Worm (Caenorhabditis elegans) whole organism, L2 larva: Measurements from ENCODE around the gene lsy-2.

ENCODE experiments used
- F13H6.1 ChIP-seq: sonication (generic microtip); optimal IDR thresholded peaks from 2 replicates; lab custom pipeline; 2016; ENCODE audit warnings: missing genetic modification characterization, missing compliant biosample characterization
- R02D3.7 ChIP-seq: fragments of 150-350 bp; optimal IDR thresholded peaks from 2 replicates; lab custom pipeline; 2014; ENCODE audit warnings: missing biosample characterization, missing genetic modification characterization
- Y55F3AM.14 ChIP-seq: fragments of 200-800 bp; sonication (Bioruptor generic); optimal IDR thresholded peaks from 2 replicates; lab custom pipeline; 2018; ENCODE audit warnings: mild to moderate bottlenecking, missing genetic modification characterization, missing compliant biosample characterization
- ZK546.5 ChIP-seq: sonication (generic microtip); optimal IDR thresholded peaks from 2 replicates; lab custom pipeline; 2017; ENCODE audit warnings: missing biosample characterization, missing genetic modification characterization
- alr-1 ChIP-seq: fragments of 150-350 bp; optimal IDR thresholded peaks from 2 replicates; lab custom pipeline; 2014; ENCODE audit warnings: missing biosample characterization, missing genetic modification characterization
- blmp-1 ChIP-seq: sonication (generic microtip); optimal IDR thresholded peaks from 2 replicates; lab custom pipeline; 2017; ENCODE audit warnings: missing genetic modification characterization, mild to moderate bottlenecking, missing compliant biosample characterization, antibody characterized with exemption, moderate library complexity; ENCODE audit not compliant: insufficient read depth
- ceh-16 ChIP-seq: fragments of 150-350 bp; optimal IDR thresholded peaks from 2 replicates; lab custom pipeline; 2014; ENCODE audit warnings: missing biosample characterization, missing genetic modification characterization
- dmd-4 ChIP-seq: sonication (generic microtip); optimal IDR thresholded peaks from 2 replicates; lab custom pipeline; 2017; ENCODE audit warnings: missing biosample characterization, missing genetic modification characterization
- elt-1 ChIP-seq: fragments of 150-350 bp; optimal IDR thresholded peaks from 2 replicates; lab custom pipeline; 2014; ENCODE audit warnings: missing biosample characterization, missing genetic modification characterization
- fos-1 ChIP-seq: fragments of 150-350 bp; optimal IDR thresholded peaks from 2 replicates; lab custom pipeline; 2014; ENCODE audit warnings: missing biosample characterization, missing genetic modification characterization
- gmeb-1 ChIP-seq: fragments of 150-350 bp; optimal IDR thresholded peaks from 2 replicates; lab custom pipeline; 2014; ENCODE audit warnings: missing biosample characterization, missing genetic modification characterization
- lin-11 ChIP-seq: fragments of 150-350 bp; sonication (generic microtip); optimal IDR thresholded peaks from 2 replicates; lab custom pipeline; 2014; ENCODE audit warnings: missing biosample characterization, missing genetic modification characterization, inconsistent platforms, mixed read lengths
- lin-13 ChIP-seq: fragments of 150-350 bp; optimal IDR thresholded peaks from 2 replicates; lab custom pipeline; 2014; ENCODE audit warnings: missing biosample characterization, missing genetic modification reagents, missing genetic modification characterization
- lin-39 ChIP-seq: fragments of 150-350 bp; optimal IDR thresholded peaks from 2 replicates; lab custom pipeline; 2014; ENCODE audit warnings: missing biosample characterization, missing genetic modification reagents, missing genetic modification characterization
- lsy-2 ChIP-seq, 2 experiments: fragments of 150-350 bp in 1 of 2; sonication (generic microtip) in 1 of 2; optimal IDR thresholded peaks; 2 replicates each; lab custom pipeline; 2014 to 2017; ENCODE audit warnings: missing biosample characterization in 2 of 2, missing genetic modification characterization in 2 of 2
- mab-5 ChIP-seq: fragments of 150-350 bp; optimal IDR thresholded peaks from 2 replicates; lab custom pipeline; 2014; ENCODE audit warnings: missing biosample characterization, missing genetic modification characterization
- mdl-1 ChIP-seq, 2 experiments: fragments of 150-350 bp in 1 of 2; sonication (generic microtip) in 1 of 2; optimal IDR thresholded peaks; 2 replicates each; lab custom pipeline; 2017; ENCODE audit warnings: missing biosample characterization in 2 of 2, missing genetic modification characterization in 2 of 2
- nhr-11 ChIP-seq: fragments of 150-350 bp; optimal IDR thresholded peaks from 2 replicates; lab custom pipeline; 2014; ENCODE audit warnings: missing biosample characterization, missing genetic modification characterization
- nhr-12 ChIP-seq: fragments of 150-350 bp; optimal IDR thresholded peaks from 2 replicates; lab custom pipeline; 2014; ENCODE audit warnings: missing biosample characterization, missing genetic modification characterization
- nhr-129 ChIP-seq: fragments of 150-350 bp; optimal IDR thresholded peaks from 2 replicates; lab custom pipeline; 2014; ENCODE audit warnings: missing biosample characterization, missing genetic modification characterization
- nhr-21 ChIP-seq: fragments of 150-350 bp; optimal IDR thresholded peaks from 2 replicates; lab custom pipeline; 2014; ENCODE audit warnings: missing biosample characterization, missing genetic modification characterization
- nhr-237 ChIP-seq: fragments of 150-350 bp; optimal IDR thresholded peaks from 2 replicates; lab custom pipeline; 2014; ENCODE audit warnings: missing biosample characterization, missing genetic modification characterization
- nhr-6 ChIP-seq: fragments of 150-350 bp; optimal IDR thresholded peaks from 2 replicates; lab custom pipeline; 2014; ENCODE audit warnings: missing biosample characterization, missing genetic modification characterization
- nhr-77 ChIP-seq: fragments of 150-350 bp; optimal IDR thresholded peaks from 2 replicates; lab custom pipeline; 2014; ENCODE audit warnings: missing biosample characterization, missing genetic modification characterization
- peb-1 ChIP-seq: fragments of 150-350 bp; optimal IDR thresholded peaks from 2 replicates; lab custom pipeline; 2014; ENCODE audit warnings: missing biosample characterization, missing genetic modification characterization
- sem-4 ChIP-seq: fragments of 150-350 bp; optimal IDR thresholded peaks from 2 replicates; lab custom pipeline; 2014; ENCODE audit warnings: missing biosample characterization, missing genetic modification reagents, missing genetic modification characterization
- sma-3 ChIP-seq: sonication (generic microtip); optimal IDR thresholded peaks from 2 replicates; lab custom pipeline; 2016; ENCODE audit warnings: missing genetic modification reagents, missing genetic modification characterization, missing compliant biosample characterization
- sma-9 ChIP-seq, 2 experiments: fragments of 150-350 bp in 1 of 2; sonication (generic microtip) in 1 of 2; optimal IDR thresholded peaks; 2 replicates each; lab custom pipeline; 2014 to 2016; ENCODE audit warnings: missing genetic modification characterization in 2 of 2, mild to moderate bottlenecking in 1 of 2, missing biosample characterization in 1 of 2, missing compliant biosample characterization in 1 of 2, missing genetic modification reagents in 1 of 2, moderate library complexity in 1 of 2
- snpc-4 ChIP-seq: fragments of 150-350 bp; optimal IDR thresholded peaks from 2 replicates; lab custom pipeline; 2014; ENCODE audit warnings: missing biosample characterization, missing genetic modification characterization
- unc-62 ChIP-seq: fragments of 150-350 bp; optimal IDR thresholded peaks from 2 replicates; lab custom pipeline; 2014; ENCODE audit warnings: missing biosample characterization, missing genetic modification reagents, missing genetic modification characterization
- zag-1 ChIP-seq: fragments of 150-350 bp; optimal IDR thresholded peaks from 2 replicates; lab custom pipeline; 2014; ENCODE audit warnings: missing biosample characterization, missing genetic modification characterization
- ztf-1 ChIP-seq: fragments of 200-800 bp; sonication (Bioruptor generic); conservative IDR thresholded peaks from 2 replicates; pipeline ENCODE4 v1.3.6; 2022; ENCODE audit warnings: missing genetic modification characterization, missing compliant biosample characterization
- ztf-11 ChIP-seq: sonication (generic microtip); optimal IDR thresholded peaks from 2 replicates; lab custom pipeline; 2017; ENCODE audit warnings: missing biosample characterization, missing genetic modification characterization
- ztf-4 ChIP-seq: fragments of 150-350 bp; optimal IDR thresholded peaks from 2 replicates; lab custom pipeline; 2014; ENCODE audit warnings: missing biosample characterization, missing genetic modification characterization

Gene lsy-2

DNA sequence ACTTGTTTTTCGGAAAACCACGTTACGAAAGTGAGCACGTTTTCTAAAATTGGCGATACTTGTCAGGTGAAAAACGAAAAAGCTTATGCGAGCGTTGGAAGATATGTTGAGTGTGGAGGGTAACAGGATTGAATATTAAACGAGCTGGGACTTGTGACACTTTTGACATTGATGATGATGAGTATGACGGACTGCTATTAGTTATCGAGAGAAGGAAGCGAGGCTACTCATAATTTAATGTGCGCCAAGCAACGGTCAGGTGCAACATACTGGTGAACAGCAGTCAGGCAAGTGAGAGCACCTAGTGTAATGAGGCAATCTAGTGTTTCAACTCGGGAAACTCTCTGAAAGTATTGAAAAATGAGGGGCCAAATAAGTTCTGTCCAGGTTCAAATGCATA is 39.3 kb upstream of the lsy-2 start:
- TF ChIP-seq mab-5 (tag; lab: Kevin White, UChicago) = no peak
- no peak for TF ChIP-seq sma-3
- no peak for TF ChIP-seq lin-13 (GFP tag; lab: Kevin White, UChicago)
- no peak for TF ChIP-seq alr-1 (tag; lab: Kevin White, UChicago)
- TF ChIP-seq Y55F3AM.14 (GFP tag; lab: Kevin White, UChicago) = no peak
- TF ChIP-seq mdl-1 (tag; optimal IDR thresholded peaks at IDR 0.05; lab: Kevin White, UChicago) = no peak
- no peak for TF ChIP-seq snpc-4 (tag; lab: Kevin White, UChicago)
- TF ChIP-seq ztf-4 (tag; lab: Kevin White, UChicago) = no peak
- no peak for TF ChIP-seq gmeb-1 (tag; lab: Kevin White, UChicago)
- no peak for TF ChIP-seq nhr-12 (tag; lab: Kevin White, UChicago)
- TF ChIP-seq nhr-77 (tag; lab: Kevin White, UChicago) = no peak
- no peak for TF ChIP-seq lsy-2 (tag; optimal IDR thresholded peaks at IDR 0.05; lab: Kevin White, UChicago)
- TF ChIP-seq unc-62 (GFP tag; lab: Kevin White, UChicago) = no peak
- TF ChIP-seq zag-1 (tag; lab: Kevin White, UChicago) = no peak
- TF ChIP-seq F13H6.1 (tag; lab: Kevin White, UChicago) = no peak
- TF ChIP-seq ceh-16 (tag; lab: Kevin White, UChicago) = no peak
- no peak for TF ChIP-seq nhr-11
- no peak for TF ChIP-seq nhr-6 (tag; lab: Kevin White, UChicago)

ce11 chrX:2051602-2052001 is 37.9 kb upstream of the lsy-2 start, which contains the start of gene Y102A11A.1:
Gene Y102A11A.1, plus strand, starts transcription at chrX:2051824.
- TF ChIP-seq R02D3.7 (tag; lab: Kevin White, UChicago) (no peak), fos-1 (tag; lab: Kevin White, UChicago) (peak; percentile 23), ztf-1 (GFP tag; lab: Robert Waterston, UW) (no peak), blmp-1 (no peak), Y55F3AM.14 (GFP tag; lab: Kevin White, UChicago) (no peak), sma-9 (GFP tag; optimal IDR thresholded peaks at IDR 0.05; lab: Kevin White, UChicago) (no peak), sma-9 (tag; optimal IDR thresholded peaks at IDR 0.05; lab: Kevin White, UChicago) (no peak)

DNA sequence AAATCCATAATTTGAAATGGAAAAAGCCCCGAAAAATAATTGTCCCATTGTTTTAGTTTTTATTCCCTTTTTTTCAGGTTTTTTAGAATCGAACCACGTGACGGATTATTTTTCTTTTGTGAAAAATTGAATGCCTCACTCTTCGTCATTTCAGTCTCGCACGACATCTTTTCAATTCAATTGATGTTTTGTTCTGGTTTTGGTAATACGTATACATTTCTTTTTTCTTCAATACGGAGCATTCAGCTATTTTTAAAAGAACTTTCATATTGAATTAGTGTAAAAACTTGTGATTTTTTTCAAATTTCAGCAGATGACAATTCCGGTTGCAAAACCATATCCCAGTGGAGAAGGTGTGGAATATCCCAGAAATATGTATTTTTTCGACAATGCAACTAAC is 24.8 kb upstream of the lsy-2 start, which contains the start of gene F49H12.7:
TSS of gene F49H12.7 (plus strand) at position 301 of the 400 bp plus-strand sequence.
- no peak for TF ChIP-seq unc-62 (GFP tag; lab: Kevin White, UChicago)
- no peak for TF ChIP-seq mdl-1 (tag; optimal IDR thresholded peaks at IDR 0.05; lab: Kevin White, UChicago)
- TF ChIP-seq alr-1 (tag; lab: Kevin White, UChicago) = no peak
- no peak for TF ChIP-seq lsy-2 (tag; optimal IDR thresholded peaks at IDR 0.05; lab: Kevin White, UChicago)
- no peak for TF ChIP-seq nhr-6 (tag; lab: Kevin White, UChicago)
- TF ChIP-seq zag-1 (tag; lab: Kevin White, UChicago) = no peak
- TF ChIP-seq lin-13 (GFP tag; lab: Kevin White, UChicago) = no peak
- TF ChIP-seq elt-1 = no peak
- no peak for TF ChIP-seq nhr-77 (tag; lab: Kevin White, UChicago)
- TF ChIP-seq nhr-237 (tag; lab: Kevin White, UChicago) = no peak
- TF ChIP-seq lin-11 (tag; lab: Kevin White, UChicago) = no peak
- no peak for TF ChIP-seq dmd-4 (tag; lab: Kevin White, UChicago)
- TF ChIP-seq lin-39 (tag; lab: Kevin White, UChicago) = no peak
- TF ChIP-seq ztf-1 (GFP tag; lab: Robert Waterston, UW) = no peak
- TF ChIP-seq ztf-11 (tag; lab: Kevin White, UChicago) = no peak
- TF ChIP-seq peb-1 (tag; lab: Kevin White, UChicago) = no peak
- TF ChIP-seq ztf-4 (tag; lab: Kevin White, UChicago) = no peak
- no peak for TF ChIP-seq ZK546.5
- no peak for TF ChIP-seq mab-5 (tag; lab: Kevin White, UChicago)

DNA sequence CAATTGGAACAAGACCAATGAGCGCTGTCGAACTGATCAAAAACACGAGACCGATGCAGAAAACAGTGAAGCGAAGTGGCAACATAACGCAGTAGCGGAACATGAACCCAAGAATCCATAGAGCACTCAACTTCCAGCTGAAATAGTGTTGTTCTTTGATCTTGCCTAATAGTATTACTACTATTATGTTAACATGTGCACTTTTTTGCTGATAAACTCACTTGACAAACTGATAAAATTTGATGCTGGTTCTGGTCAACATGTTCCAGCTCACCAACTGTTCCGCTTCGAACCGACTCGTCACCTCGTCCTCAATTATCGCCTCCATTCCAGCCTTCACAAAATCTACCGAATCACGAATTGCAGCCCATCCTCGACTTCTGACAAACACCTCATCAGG is 21.2 kb upstream of the lsy-2 start:
- TF ChIP-seq blmp-1 = no peak
- peak; percentile 35 for TF ChIP-seq sma-9 (GFP tag; optimal IDR thresholded peaks at IDR 0.05; lab: Kevin White, UChicago)
- no peak for TF ChIP-seq sma-9 (tag; optimal IDR thresholded peaks at IDR 0.05; lab: Kevin White, UChicago)
- peak; percentile 20 for TF ChIP-seq fos-1 (tag; lab: Kevin White, UChicago)

DNA sequence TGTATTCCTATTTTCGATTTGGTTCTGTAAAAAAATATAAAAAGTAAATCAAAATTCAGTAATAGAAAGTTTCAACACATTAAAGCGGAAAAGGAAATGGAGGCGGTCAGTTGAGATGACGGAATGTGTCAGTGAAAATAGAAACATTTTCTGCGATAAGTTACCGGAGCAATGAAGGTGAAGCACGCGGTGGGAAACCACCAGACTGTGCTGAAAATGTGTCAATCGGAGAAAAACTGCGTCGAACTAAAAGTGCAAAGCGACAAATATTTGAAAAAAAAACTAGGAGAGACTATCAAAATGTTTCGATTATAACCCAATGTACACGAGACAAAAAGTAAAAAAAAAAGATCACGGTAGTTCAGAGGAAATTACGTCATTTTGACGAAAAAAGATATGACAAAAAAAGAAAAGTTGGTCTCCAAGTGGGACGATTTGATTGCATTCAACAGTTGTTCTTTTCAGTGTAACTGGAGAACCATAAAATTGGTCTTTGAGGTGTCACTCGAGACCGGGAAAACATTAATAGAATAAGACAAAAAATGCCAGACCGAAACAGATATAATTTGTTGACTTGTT is 19.0 kb upstream of the lsy-2 start, which contains the start of gene acl-4:
TSS of gene acl-4 (minus strand) at position 27 of the 579 bp plus-strand sequence.
- TF ChIP-seq sem-4 (tag; lab: Kevin White, UChicago) = no peak
- TF ChIP-seq nhr-129 (tag; lab: Kevin White, UChicago) = peak; percentile 14
- TF ChIP-seq nhr-77 (tag; lab: Kevin White, UChicago) = no peak
- no peak for TF ChIP-seq nhr-21
- no peak for TF ChIP-seq ZK546.5
- peak; percentile 14 for TF ChIP-seq fos-1 (tag; lab: Kevin White, UChicago)
